Fruit fly (Drosophila melanogaster) whole organism, prepupa: ENCODE data around the gene RpS25.
A peak's percentile ranks its signal among the peaks of the same experiment; 100 is the strongest.

Experiments used
- Blimp-1 ChIP-seq: fragments of 200-800 bp; sonication (Bioruptor generic); optimal IDR thresholded peaks from 3 replicates; lab custom pipeline; 2017; ENCODE audit warnings: missing biosample characterization, missing genetic modification characterization, mild to moderate bottlenecking, moderate library complexity, missing genetic modification reagents
- CG10631 ChIP-seq: fragments of 200-800 bp; sonication (Bioruptor generic); optimal IDR thresholded peaks from 2 replicates; lab custom pipeline; 2016; ENCODE audit warnings: missing biosample characterization, missing genetic modification characterization
- CG10669 ChIP-seq: fragments of 200-800 bp; sonication (Bioruptor generic); optimal IDR thresholded peaks from 3 replicates; lab custom pipeline; 2018; ENCODE audit warnings: missing biosample characterization, mild to moderate bottlenecking, missing genetic modification characterization, moderate library complexity
- CG11294 ChIP-seq: fragments of 200-800 bp; sonication (Bioruptor generic); IDR thresholded peaks from 2 replicates; pipeline ENCODE4 v1.3.6; 2022; ENCODE audit warnings: missing biosample characterization, missing genetic modification characterization
- CG11762 ChIP-seq: fragments of 200-800 bp; sonication (Bioruptor generic); optimal IDR thresholded peaks from 3 replicates; lab custom pipeline; 2016; ENCODE audit warnings: missing biosample characterization, missing genetic modification characterization; ENCODE audit not compliant: insufficient read depth
- CG15336 ChIP-seq: fragments of 200-800 bp; sonication (Bioruptor generic); IDR thresholded peaks from 2 replicates; pipeline ENCODE4 v1.3.6; 2022; ENCODE audit warnings: missing biosample characterization, missing genetic modification characterization
- CG31627 ChIP-seq: fragments of 200-800 bp; sonication (Bioruptor generic); optimal IDR thresholded peaks from 3 replicates; lab custom pipeline; 2016; ENCODE audit warnings: missing biosample characterization, missing genetic modification characterization
- CG32006 ChIP-seq: fragments of 200-800 bp; sonication (Bioruptor generic); optimal IDR thresholded peaks from 3 replicates; lab custom pipeline; 2017; ENCODE audit warnings: missing biosample characterization, mild to moderate bottlenecking, missing genetic modification characterization
- CG34406 ChIP-seq: fragments of 200-800 bp; sonication (Bioruptor generic); optimal IDR thresholded peaks from 3 replicates; lab custom pipeline; 2016; ENCODE audit warnings: missing biosample characterization, missing genetic modification characterization
- CG6163 ChIP-seq: fragments of 200-800 bp; sonication (Bioruptor generic); IDR thresholded peaks from 3 replicates; pipeline ENCODE4 v1.3.6; 2022; ENCODE audit warnings: missing biosample characterization, missing genetic modification characterization
- CG6276 ChIP-seq: fragments of 200-800 bp; sonication (Bioruptor generic); optimal IDR thresholded peaks from 2 replicates; lab custom pipeline; 2017; ENCODE audit warnings: missing biosample characterization, mild to moderate bottlenecking, missing genetic modification characterization
- CG6792 ChIP-seq: fragments of 200-800 bp; sonication (Bioruptor generic); optimal IDR thresholded peaks from 3 replicates; lab custom pipeline; 2016; ENCODE audit warnings: missing biosample characterization, missing genetic modification characterization
- CG6854 ChIP-seq: fragments of 200-800 bp; sonication (Bioruptor generic); optimal IDR thresholded peaks from 2 replicates; lab custom pipeline; 2017; ENCODE audit warnings: missing biosample characterization, mild to moderate bottlenecking, missing genetic modification characterization
- CG7368 ChIP-seq: fragments of 200-800 bp; sonication (Bioruptor generic); optimal IDR thresholded peaks from 3 replicates; lab custom pipeline; 2016; ENCODE audit warnings: missing biosample characterization, missing genetic modification characterization
- CG8119 ChIP-seq: fragments of 200-800 bp; sonication (Bioruptor generic); IDR thresholded peaks from 3 replicates; pipeline ENCODE4 v1.3.6; 2022; ENCODE audit warnings: missing biosample characterization, missing genetic modification characterization
- CG8319 ChIP-seq: fragments of 200-800 bp; sonication (Bioruptor generic); optimal IDR thresholded peaks from 3 replicates; lab custom pipeline; 2016; ENCODE audit warnings: missing biosample characterization, missing genetic modification characterization
- CG8632 ChIP-seq: fragments of 200-800 bp; sonication (Bioruptor generic); optimal IDR thresholded peaks from 3 replicates; lab custom pipeline; 2016; ENCODE audit warnings: missing biosample characterization, missing genetic modification characterization
- CG9139 ChIP-seq: fragments of 200-800 bp; sonication (Bioruptor generic); optimal IDR thresholded peaks from 3 replicates; lab custom pipeline; 2017; ENCODE audit warnings: missing biosample characterization, mild to moderate bottlenecking, missing genetic modification characterization
- Eip78C ChIP-seq: fragments of 200-800 bp; sonication (Bioruptor generic); peaks from one replicate; lab custom pipeline; 2016; ENCODE audit warnings: missing biosample characterization, missing genetic modification characterization
- Eip93F ChIP-seq: fragments of 200-800 bp; sonication (Bioruptor generic); optimal IDR thresholded peaks from 2 replicates; lab custom pipeline; 2016; ENCODE audit warnings: missing biosample characterization, mild to moderate bottlenecking, missing genetic modification characterization
- Ets21C ChIP-seq: fragments of 200-800 bp; sonication (Bioruptor generic); optimal IDR thresholded peaks from 3 replicates; lab custom pipeline; 2016; ENCODE audit warnings: missing biosample characterization, missing genetic modification characterization
- Ets96B ChIP-seq: fragments of 200-800 bp; optimal IDR thresholded peaks from 2 replicates; lab custom pipeline; 2019; ENCODE audit warnings: missing biosample characterization, mild to moderate bottlenecking, missing genetic modification characterization, moderate library complexity
- Hr38 ChIP-seq: sonication (Bioruptor generic); optimal IDR thresholded peaks from 2 replicates; lab custom pipeline; 2016; ENCODE audit warnings: missing biosample characterization, missing genetic modification characterization
- Hr39 ChIP-seq: fragments of 200-800 bp; sonication (Bioruptor generic); optimal IDR thresholded peaks from 2 replicates; lab custom pipeline; 2016; ENCODE audit warnings: missing biosample characterization, missing genetic modification characterization
- Hr4 ChIP-seq: fragments of 200-800 bp; sonication (Bioruptor generic); optimal IDR thresholded peaks from 3 replicates; lab custom pipeline; 2016; ENCODE audit warnings: missing biosample characterization, missing genetic modification characterization
- Lpt ChIP-seq: fragments of 200-800 bp; sonication (Bioruptor generic); optimal IDR thresholded peaks from 3 replicates; lab custom pipeline; 2016; ENCODE audit warnings: missing biosample characterization, missing genetic modification characterization
- Met ChIP-seq: fragments of 200-800 bp; sonication (Bioruptor generic); optimal IDR thresholded peaks from 3 replicates; lab custom pipeline; 2016; ENCODE audit warnings: missing biosample characterization, missing genetic modification characterization
- OdsH ChIP-seq: fragments of 200-800 bp; sonication (Bioruptor generic); optimal IDR thresholded peaks from 3 replicates; lab custom pipeline; 2016; ENCODE audit warnings: missing biosample characterization, missing genetic modification characterization
- Sox14 ChIP-seq: fragments of 200-800 bp; sonication (Bioruptor generic); optimal IDR thresholded peaks from 3 replicates; lab custom pipeline; 2016; ENCODE audit warnings: missing biosample characterization, missing genetic modification characterization
- Sox15 ChIP-seq: fragments of 200-800 bp; sonication (Bioruptor generic); optimal IDR thresholded peaks from 3 replicates; lab custom pipeline; 2016; ENCODE audit warnings: missing biosample characterization, missing genetic modification characterization
- achi ChIP-seq: fragments of 200-800 bp; sonication (Bioruptor generic); optimal IDR thresholded peaks from 3 replicates; lab custom pipeline; 2016; ENCODE audit warnings: missing biosample characterization, missing genetic modification characterization
- acj6 ChIP-seq: fragments of 200-800 bp; sonication (Bioruptor generic); optimal IDR thresholded peaks from 3 replicates; lab custom pipeline; 2016; ENCODE audit warnings: missing biosample characterization, missing genetic modification characterization
- dac ChIP-seq: fragments of 200-800 bp; sonication (Bioruptor generic); optimal IDR thresholded peaks from 2 replicates; lab custom pipeline; 2017; ENCODE audit warnings: missing biosample characterization, mild to moderate bottlenecking, missing genetic modification characterization
- dsx ChIP-seq: fragments of 200-800 bp; optimal IDR thresholded peaks from 3 replicates; lab custom pipeline; 2019; ENCODE audit warnings: missing biosample characterization, mild to moderate bottlenecking, missing genetic modification characterization, moderate library complexity; ENCODE audit not compliant: poor library complexity, severe bottlenecking
- esn ChIP-seq: fragments of 200-800 bp; sonication (Bioruptor generic); optimal IDR thresholded peaks from 2 replicates; lab custom pipeline; 2016; ENCODE audit warnings: missing biosample characterization, mild to moderate bottlenecking, missing genetic modification characterization, moderate library complexity
- fd59A ChIP-seq: fragments of 200-800 bp; sonication (Bioruptor generic); optimal IDR thresholded peaks from 2 replicates; lab custom pipeline; 2017; ENCODE audit warnings: missing biosample characterization, mild to moderate bottlenecking, missing genetic modification characterization, missing genetic modification reagents
- fd85E ChIP-seq: fragments of 200-800 bp; sonication (Bioruptor generic); optimal IDR thresholded peaks from 3 replicates; lab custom pipeline; 2016; ENCODE audit warnings: missing biosample characterization, missing genetic modification characterization
- net ChIP-seq: fragments of 200-800 bp; sonication (Bioruptor generic); optimal IDR thresholded peaks from 3 replicates; lab custom pipeline; 2016; ENCODE audit warnings: missing biosample characterization, missing genetic modification characterization
- pdm3 ChIP-seq: fragments of 200-800 bp; sonication (Bioruptor generic); optimal IDR thresholded peaks from 3 replicates; lab custom pipeline; 2016; ENCODE audit warnings: missing biosample characterization, missing genetic modification characterization
- salr ChIP-seq, 2 experiments: fragments of 200-800 bp; sonication (Bioruptor generic); optimal IDR thresholded peaks; 3 replicates each; lab custom pipeline; 2016 to 2018; ENCODE audit warnings: missing biosample characterization in 2 of 2, missing genetic modification characterization in 2 of 2, mild to moderate bottlenecking in 1 of 2
- spab ChIP-seq: fragments of 200-800 bp; sonication (Bioruptor generic); optimal IDR thresholded peaks from 2 replicates; lab custom pipeline; 2017; ENCODE audit warnings: missing biosample characterization, mild to moderate bottlenecking, missing genetic modification characterization, missing genetic modification reagents
- ss ChIP-seq, 2 experiments: fragments of 200-800 bp; sonication (Bioruptor generic); optimal IDR thresholded peaks; 2 replicates in 1 of 2; 3 replicates in 1 of 2; lab custom pipeline; 2017 to 2018; ENCODE audit warnings: mild to moderate bottlenecking in 2 of 2, missing biosample characterization in 2 of 2, missing genetic modification characterization in 2 of 2, moderate library complexity in 1 of 2
- svp ChIP-seq: fragments of 200-800 bp; sonication (Bioruptor generic); peaks from one replicate; lab custom pipeline; 2016; ENCODE audit warnings: missing biosample characterization, missing genetic modification characterization
- vri ChIP-seq: fragments of 200-800 bp; sonication (Bioruptor generic); optimal IDR thresholded peaks from 3 replicates; lab custom pipeline; 2016; ENCODE audit warnings: missing biosample characterization, mild to moderate bottlenecking, missing genetic modification characterization

RpS25 gene

dm6 chr3R:11214449-11214950 is 1.6 kb downstream of the RpS25 start, which contains the start of gene ZnT86D (continued):
- no peak for TF ChIP-seq Eip93F (GFP tag; lab: Kevin White, UChicago)
- peak; percentile 76 for TF ChIP-seq Met
- peak; percentile 61 for TF ChIP-seq acj6 (GFP tag; lab: Kevin White, UChicago)
- no peak for TF ChIP-seq svp (GFP tag; lab: Kevin White, UChicago)
- TF ChIP-seq Hr39 (GFP tag; lab: Kevin White, UChicago): peak; percentile 75
- TF ChIP-seq CG6792 (GFP tag; lab: Kevin White, UChicago): peak; percentile 43
- peak; percentile 76 for TF ChIP-seq CG10631 (GFP tag; lab: Kevin White, UChicago)
- peak; percentile 83 for TF ChIP-seq esn (GFP tag; lab: Kevin White, UChicago)
- TF ChIP-seq CG8632 (GFP tag; lab: Kevin White, UChicago): no peak
- TF ChIP-seq CG9139 (GFP tag; lab: Kevin White, UChicago): no peak
- peak; percentile 87 for TF ChIP-seq Hr4 (GFP tag; lab: Kevin White, UChicago)
- TF ChIP-seq fd59A (GFP tag; lab: Kevin White, UChicago): peak; percentile 1
- peak in 1 of 2 experiments; percentile 54 for TF ChIP-seq salr (GFP tag; optimal IDR thresholded peaks at IDR 0.05; lab: Kevin White, UChicago)
- no peak for TF ChIP-seq fd85E (GFP tag; lab: Kevin White, UChicago)
- TF ChIP-seq CG34406 (GFP tag; lab: Kevin White, UChicago): peak; percentile 50
- TF ChIP-seq Blimp-1 (GFP tag; lab: Kevin White, UChicago): peak; percentile 35
- TF ChIP-seq CG11762 (GFP tag; lab: Kevin White, UChicago): peak; percentile 34
- TF ChIP-seq achi: peak; percentile 64
- peak; percentile 22 for TF ChIP-seq dac (GFP tag; lab: Kevin White, UChicago)
- TF ChIP-seq CG8119 (GFP tag; lab: Robert Waterston, UW): peak; percentile 51; the same call in 2 of the 3 replicates
- TF ChIP-seq net: peak; percentile 44
- TF ChIP-seq Sox15 (GFP tag; lab: Kevin White, UChicago): peak; percentile 25

- TF ChIP-seq Sox15 (GFP tag; lab: Kevin White, UChicago): peak; percentile 62
- no peak for TF ChIP-seq CG6854 (GFP tag; lab: Kevin White, UChicago)
- TF ChIP-seq spab (GFP tag; lab: Kevin White, UChicago): no peak
- peak; percentile 83 for TF ChIP-seq CG31627 (GFP tag; lab: Kevin White, UChicago)
- TF ChIP-seq CG10669: peak; percentile 53
- peak; percentile 14 to 39 for TF ChIP-seq ss (GFP tag; optimal IDR thresholded peaks at IDR 0.05; lab: Kevin White, UChicago)
- peak in 1 of 2 experiments; percentile 26 for TF ChIP-seq salr (GFP tag; optimal IDR thresholded peaks at IDR 0.05; lab: Kevin White, UChicago)
- peak; percentile 64 for TF ChIP-seq acj6 (GFP tag; lab: Kevin White, UChicago)
- TF ChIP-seq OdsH (GFP tag; lab: Kevin White, UChicago): peak; percentile 68
- peak; percentile 72 for TF ChIP-seq Sox14 (GFP tag; lab: Kevin White, UChicago)
- TF ChIP-seq dac (GFP tag; lab: Kevin White, UChicago): peak; percentile 21
- TF ChIP-seq fd59A (GFP tag; lab: Kevin White, UChicago): peak; percentile 7
- TF ChIP-seq CG8119 (GFP tag; lab: Robert Waterston, UW): peak; percentile 53; the same call in 2 of the 3 replicates
- TF ChIP-seq achi: peak; percentile 67
- TF ChIP-seq vri (GFP tag; lab: Kevin White, UChicago): peak; percentile 39
- TF ChIP-seq Eip78C (GFP tag; lab: Kevin White, UChicago): peak; percentile 88
- TF ChIP-seq CG6276: no peak
- TF ChIP-seq CG11762 (GFP tag; lab: Kevin White, UChicago): no peak
- TF ChIP-seq CG11294 (GFP tag; lab: Robert Waterston, UW): no peak
- peak; percentile 28 for TF ChIP-seq Blimp-1 (GFP tag; lab: Kevin White, UChicago)
- TF ChIP-seq CG32006 (GFP tag; lab: Kevin White, UChicago): peak; percentile 65
- TF ChIP-seq CG7368 (GFP tag; lab: Kevin White, UChicago): peak; percentile 43
- TF ChIP-seq Ets21C (GFP tag; lab: Kevin White, UChicago): peak; percentile 66
- peak; percentile 8 for TF ChIP-seq Eip93F (GFP tag; lab: Kevin White, UChicago)
- peak; percentile 36 for TF ChIP-seq Lpt (GFP tag; lab: Kevin White, UChicago)
- peak; percentile 69 for TF ChIP-seq CG15336
- peak; percentile 82 for TF ChIP-seq pdm3 (GFP tag; lab: Kevin White, UChicago)
- TF ChIP-seq CG34406 (GFP tag; lab: Kevin White, UChicago): peak; percentile 48
- peak; percentile 81 for TF ChIP-seq Met
- TF ChIP-seq CG6163 (GFP tag; lab: Robert Waterston, UW): peak; percentile 70
- TF ChIP-seq fd85E (GFP tag; lab: Kevin White, UChicago): no peak
- TF ChIP-seq Ets96B: peak; percentile 42
- TF ChIP-seq Hr38 (GFP tag; lab: Kevin White, UChicago): no peak
- peak; percentile 7 for TF ChIP-seq CG8319 (GFP tag; lab: Kevin White, UChicago)
- TF ChIP-seq CG6792 (GFP tag; lab: Kevin White, UChicago): peak; percentile 57
- peak; percentile 12 for TF ChIP-seq dsx (GFP tag; lab: Kevin White, UChicago)
- TF ChIP-seq Hr39 (GFP tag; lab: Kevin White, UChicago): peak; percentile 81
Measured at dm6 chr3R:11211291-11212061, 4.6 kb downstream of the RpS25 start.
